Worm (Caenorhabditis elegans): ENCODE results near the gene C28H8.7.

C28H8.7 gene

ce11 chrIII:5888675-5889074 is 1.9 kb upstream of the C28H8.7 start, which contains the start of gene C28H8.8:
TSS of gene C28H8.8 (minus strand) at chrIII:5888775.
- no peak for TF ChIP-seq skn-1 (tag; optimal IDR thresholded peaks at IDR 0.05)
- no peak for TF ChIP-seq elt-1 (tag; optimal IDR thresholded peaks at IDR 0.05)
- no peak for TF ChIP-seq fos-1 (tag; optimal IDR thresholded peaks at IDR 0.05)
- TF ChIP-seq nhr-12 (tag; optimal IDR thresholded peaks at IDR 0.05) = no peak
- TF ChIP-seq nhr-11 (tag; optimal IDR thresholded peaks at IDR 0.05) = no peak
- no peak for TF ChIP-seq sma-3 (GFP tag; optimal IDR thresholded peaks at IDR 0.05)
- TF ChIP-seq unc-62 (GFP tag; optimal IDR thresholded peaks at IDR 0.05) = no peak
- TF ChIP-seq nhr-21 (tag; optimal IDR thresholded peaks at IDR 0.05) = no peak
- TF ChIP-seq lin-11 (tag; optimal IDR thresholded peaks at IDR 0.05) = no peak
- TF ChIP-seq peb-1 (tag; optimal IDR thresholded peaks at IDR 0.05) = no peak
- no peak for TF ChIP-seq unc-55 (GFP tag; optimal IDR thresholded peaks at IDR 0.05)
- no peak for TF ChIP-seq ceh-16 (tag; optimal IDR thresholded peaks at IDR 0.05)
- no peak for TF ChIP-seq unc-39 (tag; optimal IDR thresholded peaks at IDR 0.05)
- TF ChIP-seq C34F6.9 (tag; optimal IDR thresholded peaks at IDR 0.05) = no peak
- no peak for TF ChIP-seq nhr-10 (tag; optimal IDR thresholded peaks at IDR 0.05)
- TF ChIP-seq dmd-4 (tag; optimal IDR thresholded peaks at IDR 0.05) = no peak
- no peak for TF ChIP-seq alr-1 (tag; optimal IDR thresholded peaks at IDR 0.05)
- no peak for TF ChIP-seq snpc-4 (tag; optimal IDR thresholded peaks at IDR 0.05)

- TF ChIP-seq ztf-11 (tag; optimal IDR thresholded peaks at IDR 0.05) (no peak), nhr-12 (tag; optimal IDR thresholded peaks at IDR 0.05) (no peak), nhr-237 (tag; optimal IDR thresholded peaks at IDR 0.05) (no peak), sem-4 (tag; optimal IDR thresholded peaks at IDR 0.05) (no peak), sma-3 (GFP tag; optimal IDR thresholded peaks at IDR 0.05) (no peak), nhr-10 (tag; optimal IDR thresholded peaks at IDR 0.05) (no peak), mdl-1 (tag; optimal IDR thresholded peaks at IDR 0.05) (no peak), unc-55 (GFP tag; optimal IDR thresholded peaks at IDR 0.05) (no peak)
Observed at ce11 chrIII:5884459-5884858, 2.3 kb downstream of the C28H8.7 start.

ce11 chrIII:5884007-5884406 is 2.8 kb downstream of the C28H8.7 start, which contains the start of gene C28H8.5:
TSS of gene C28H8.5 (plus strand) at chrIII:5884307.
- TF ChIP-seq ceh-16 (tag; optimal IDR thresholded peaks at IDR 0.05) (no peak), snpc-4 (tag; optimal IDR thresholded peaks at IDR 0.05) (no peak), crh-2 (tag; optimal IDR thresholded peaks at IDR 0.05) (no peak), peb-1 (tag; optimal IDR thresholded peaks at IDR 0.05) (no peak), C34F6.9 (tag; optimal IDR thresholded peaks at IDR 0.05) (no peak), egl-27 (tag; optimal IDR thresholded peaks at IDR 0.05) (no peak), mab-5 (tag; optimal IDR thresholded peaks at IDR 0.05) (no peak), blmp-1 (tag; optimal IDR thresholded peaks at IDR 0.05; ENCODE audit: insufficient read depth) (no peak), sma-9 (GFP tag; optimal IDR thresholded peaks at IDR 0.05) (no peak), sma-9 (tag; optimal IDR thresholded peaks at IDR 0.05) (no peak), nhr-21 (tag; optimal IDR thresholded peaks at IDR 0.05) (no peak), nhr-12 (tag; optimal IDR thresholded peaks at IDR 0.05) (no peak), ceh-82 (tag; optimal IDR thresholded peaks at IDR 0.05) (no peak), ztf-11 (tag; optimal IDR thresholded peaks at IDR 0.05) (no peak), lin-11 (tag; optimal IDR thresholded peaks at IDR 0.05) (no peak), ZK546.5 (tag; optimal IDR thresholded peaks at IDR 0.05) (no peak), unc-62 (GFP tag; optimal IDR thresholded peaks at IDR 0.05) (no peak)

ce11 chrIII:5883517-5883916 is 3.3 kb downstream of the C28H8.7 start:
- no peak for TF ChIP-seq aly-2 (tag; optimal IDR thresholded peaks at IDR 0.05)
- TF ChIP-seq snpc-4 (tag; optimal IDR thresholded peaks at IDR 0.05) = no peak
- no peak for TF ChIP-seq ztf-4 (tag; optimal IDR thresholded peaks at IDR 0.05)
- TF ChIP-seq mab-5 (tag; optimal IDR thresholded peaks at IDR 0.05) = no peak
- TF ChIP-seq fos-1 (tag; optimal IDR thresholded peaks at IDR 0.05) = no peak
- no peak for TF ChIP-seq ceh-82 (tag; optimal IDR thresholded peaks at IDR 0.05)
- no peak for TF ChIP-seq crh-2 (tag; optimal IDR thresholded peaks at IDR 0.05)
- TF ChIP-seq lin-11 (tag; optimal IDR thresholded peaks at IDR 0.05) = no peak
- TF ChIP-seq mdl-1 (tag; optimal IDR thresholded peaks at IDR 0.05) = no peak
- no peak for TF ChIP-seq nhr-10 (tag; optimal IDR thresholded peaks at IDR 0.05)
- no peak for TF ChIP-seq lsy-2 (tag; optimal IDR thresholded peaks at IDR 0.05)
- TF ChIP-seq nhr-77 (tag; optimal IDR thresholded peaks at IDR 0.05) = no peak
- TF ChIP-seq lin-39 (tag; optimal IDR thresholded peaks at IDR 0.05) = no peak
- no peak for TF ChIP-seq elt-3 (tag; optimal IDR thresholded peaks at IDR 0.05)
- no peak for TF ChIP-seq mbf-1 (tag; optimal IDR thresholded peaks at IDR 0.05)
- no peak for TF ChIP-seq nhr-25 (tag; optimal IDR thresholded peaks at IDR 0.05)
- no peak for TF ChIP-seq nhr-6 (tag; optimal IDR thresholded peaks at IDR 0.05)
- no peak for TF ChIP-seq lin-13 (GFP tag; optimal IDR thresholded peaks at IDR 0.05)
- no peak for TF ChIP-seq nhr-11 (tag; optimal IDR thresholded peaks at IDR 0.05)

Data from whole organism, L2 larva.